Worm (Caenorhabditis elegans) whole organism, L4 larva: ENCODE measurements around the gene nstp-1.

Source experiments
- R02D3.7 ChIP-seq: fragments of 150-350 bp; sonication (generic microtip); optimal IDR thresholded peaks from 3 replicates; lab custom pipeline; 2014; ENCODE audit warnings: missing biosample characterization, missing genetic modification characterization
- cey-2 ChIP-seq: sonication (generic microtip); optimal IDR thresholded peaks from 3 replicates; lab custom pipeline; 2017; ENCODE audit warnings: missing genetic modification characterization, mild to moderate bottlenecking, missing compliant biosample characterization, antibody characterized with exemption, borderline replicate concordance; ENCODE audit not compliant: insufficient read depth
- daf-16 ChIP-seq, 3 experiments: sonication (generic microtip); optimal IDR thresholded peaks; 2 replicates each; lab custom pipeline; 2016 to 2017; ENCODE audit warnings: missing genetic modification characterization in 3 of 3, missing genetic modification reagents in 3 of 3, mild to moderate bottlenecking in 2 of 3, missing compliant biosample characterization in 2 of 3, missing biosample characterization in 1 of 3, moderate library complexity in 1 of 3
- egl-27 ChIP-seq: sonication (generic microtip); optimal IDR thresholded peaks from 3 replicates; lab custom pipeline; 2017; ENCODE audit warnings: missing biosample characterization, missing genetic modification reagents, missing genetic modification characterization
- egl-43 ChIP-seq: fragments of 200-800 bp; sonication (Bioruptor generic); IDR thresholded peaks from 2 replicates; pipeline ENCODE4 v1.3.6; 2022; ENCODE audit warnings: missing genetic modification reagents, missing genetic modification characterization, missing compliant biosample characterization
- mxl-2 ChIP-seq: fragments of 200-800 bp; sonication (Bioruptor generic); conservative IDR thresholded peaks from 2 replicates; pipeline ENCODE4 v1.3.6; 2022; ENCODE audit warnings: missing genetic modification reagents, missing genetic modification characterization, missing compliant biosample characterization
- nhr-11 ChIP-seq: fragments of 150-350 bp; optimal IDR thresholded peaks from 2 replicates; lab custom pipeline; 2014; ENCODE audit warnings: missing biosample characterization, missing genetic modification characterization
- nhr-237 ChIP-seq: sonication (generic microtip); optimal IDR thresholded peaks from 2 replicates; lab custom pipeline; 2017; ENCODE audit warnings: missing biosample characterization, missing genetic modification characterization
- nhr-28 ChIP-seq: fragments of 150-350 bp; optimal IDR thresholded peaks from 2 replicates; lab custom pipeline; 2014; ENCODE audit warnings: missing biosample characterization, missing genetic modification characterization
- pha-4 ChIP-seq, 2 experiments: fragments of 150-350 bp in 1 of 2; fragments of 200-800 bp in 1 of 2; sonication (Bioruptor generic) in 1 of 2; IDR thresholded peaks in 1 of 2; optimal IDR thresholded peaks in 1 of 2; 2 replicates each; pipeline versions ENCODE4 v1.3.6 to Lab custom; 2014 to 2022; ENCODE audit warnings: missing genetic modification characterization in 2 of 2, missing genetic modification reagents in 2 of 2, missing biosample characterization in 1 of 2, missing compliant biosample characterization in 1 of 2
- skn-1 ChIP-seq: fragments of 150-350 bp; optimal IDR thresholded peaks from 2 replicates; lab custom pipeline; 2014; ENCODE audit warnings: missing biosample characterization, missing genetic modification characterization
- zag-1 ChIP-seq: fragments of 150-350 bp; optimal IDR thresholded peaks from 2 replicates; lab custom pipeline; 2014; ENCODE audit warnings: missing biosample characterization, missing genetic modification characterization

DNA sequence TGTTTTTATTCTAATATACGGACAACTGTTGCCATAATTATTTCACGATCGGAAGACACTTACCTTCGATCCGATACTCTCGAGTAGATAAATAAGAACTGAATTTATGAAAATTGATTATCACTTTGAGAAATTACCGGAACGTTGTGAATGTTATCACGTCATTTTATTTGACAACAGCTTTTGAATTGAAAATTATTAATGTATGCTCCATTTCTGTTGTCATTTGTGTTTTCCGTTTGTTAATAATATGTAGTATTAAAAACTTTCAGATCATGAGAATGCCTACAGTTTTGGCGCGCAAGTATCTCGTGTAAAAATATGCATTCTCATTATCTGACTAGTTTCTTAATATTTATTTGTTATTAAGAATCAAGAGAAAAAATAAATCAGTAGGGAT, 49.7 kb downstream of the nstp-1 start, which contains the start of gene C53D6.10:
- TF ChIP-seq nhr-237 (tag; lab: Kevin White, UChicago) (no peak), cey-2 (tag; lab: Kevin White, UChicago) (no peak), zag-1 (no peak), egl-27 (tag; lab: Kevin White, UChicago) (no peak), R02D3.7 (tag; lab: Kevin White, UChicago) (no peak), nhr-28 (tag; lab: Kevin White, UChicago) (no peak), daf-16 (GFP tag; optimal IDR thresholded peaks at IDR 0.05; lab: Kevin White, UChicago) (no peak), daf-16 (tag; optimal IDR thresholded peaks at IDR 0.05; lab: Kevin White, UChicago) (no peak), pha-4 (GFP tag; IDR thresholded peaks at IDR 0.05; lab: Robert Waterston, UW) (no peak), pha-4 (tag; optimal IDR thresholded peaks at IDR 0.05; lab: Kevin White, UChicago) (no peak), nhr-11 (tag; lab: Kevin White, UChicago) (no peak), skn-1 (tag; lab: Kevin White, UChicago) (no peak), mxl-2 (GFP tag; lab: Robert Waterston, UW) (no peak), egl-43 (no peak)
